Worm (Caenorhabditis elegans) whole organism, midembryonic: Measurements from ENCODE around the gene str-206.
A peak's percentile ranks its signal among the peaks of the same experiment; 100 is the strongest.

Experiments used
- T22C8.4 ChIP-seq: fragments of 200-800 bp; sonication (Bioruptor generic); IDR thresholded peaks from 2 replicates; pipeline ENCODE4 v1.3.6; 2022; ENCODE audit warnings: missing genetic modification characterization, missing compliant biosample characterization
- cog-1 ChIP-seq: sonication (generic microtip); optimal IDR thresholded peaks from 2 replicates; lab custom pipeline; 2016; ENCODE audit warnings: missing genetic modification characterization, missing compliant biosample characterization
- flt-1 ChIP-seq: fragments of 200-800 bp; sonication (Bioruptor generic); IDR thresholded peaks from 2 replicates; pipeline ENCODE4 v1.3.6; 2022; ENCODE audit warnings: missing genetic modification characterization, missing compliant biosample characterization
- klf-2 ChIP-seq: fragments of 200-800 bp; sonication (Bioruptor generic); conservative IDR thresholded peaks from 2 replicates; pipeline ENCODE4 v1.3.6; 2022; ENCODE audit warnings: missing genetic modification reagents, missing genetic modification characterization, missing compliant biosample characterization
- med-1 ChIP-seq: sonication (generic microtip); optimal IDR thresholded peaks from 2 replicates; lab custom pipeline; 2017; ENCODE audit warnings: missing genetic modification characterization, mild to moderate bottlenecking, missing compliant biosample characterization, antibody characterized with exemption, missing genetic modification reagents; ENCODE audit not compliant: insufficient read depth
- ref-1 ChIP-seq: fragments of 200-800 bp; sonication (Bioruptor generic); conservative IDR thresholded peaks from 2 replicates; pipeline ENCODE4 v1.3.6; 2022; ENCODE audit warnings: missing genetic modification reagents, missing genetic modification characterization, missing compliant biosample characterization
- tab-1 ChIP-seq: fragments of 200-800 bp; sonication (Bioruptor generic); IDR thresholded peaks from 2 replicates; pipeline ENCODE4 v1.3.6; 2022; ENCODE audit warnings: missing genetic modification characterization, missing compliant biosample characterization
- ztf-23 ChIP-seq: fragments of 200-800 bp; sonication (Bioruptor generic); IDR thresholded peaks from 2 replicates; pipeline ENCODE4 v1.3.6; 2022; ENCODE audit warnings: missing genetic modification reagents, missing genetic modification characterization, missing compliant biosample characterization
- ztf-29 ChIP-seq: fragments of 200-800 bp; sonication (Bioruptor generic); IDR thresholded peaks from 2 replicates; pipeline ENCODE4 v1.3.6; 2022; ENCODE audit warnings: missing genetic modification reagents, missing genetic modification characterization, missing compliant biosample characterization

Gene str-206

ce11 chrV:6217834-6218233 is at the start of gene str-206:
str-206 (plus strand) TSS chrV:6218134.
- TF ChIP-seq ztf-29 (GFP tag; lab: Robert Waterston, UW) (no peak), med-1 (GFP tag; lab: Kevin White, UChicago) (no peak)

- TF ChIP-seq ref-1 (GFP tag; lab: Robert Waterston, UW) (no peak), ztf-29 (GFP tag; lab: Robert Waterston, UW) (no peak), flt-1 (GFP tag; lab: Robert Waterston, UW) (no peak), cog-1 (tag; lab: Kevin White, UChicago) (no peak), med-1 (GFP tag; lab: Kevin White, UChicago) (no peak), tab-1 (GFP tag; lab: Robert Waterston, UW) (no peak)
Observed at ce11 chrV:6202573-6202972, 15.4 kb upstream of the str-206 start, which contains the start of gene ttn-1. ttn-1 (minus strand) TSS chrV:6202632.

ce11 chrV:6204046-6204445 is 13.9 kb upstream of the str-206 start:
- TF ChIP-seq ztf-29 (GFP tag; lab: Robert Waterston, UW) (no peak), ref-1 (GFP tag; lab: Robert Waterston, UW) (no peak), tab-1 (GFP tag; lab: Robert Waterston, UW) (no peak), flt-1 (GFP tag; lab: Robert Waterston, UW) (0 out of 2 replicates have a peak, but pooled peaks have one; percentile 10), ztf-23 (no peak), cog-1 (tag; lab: Kevin White, UChicago) (peak; percentile 34)

ce11 chrV:6206498-6206897 is 11.4 kb upstream of the str-206 start, which contains the start of gene W06H8.2:
W06H8.2 (plus strand) TSS chrV:6206755.
- TF ChIP-seq ztf-29 (GFP tag; lab: Robert Waterston, UW) = no peak

ce11 chrV:6208585-6208984 is 9.3 kb upstream of the str-206 start, which contains the start of gene rme-1:
rme-1 (plus strand) TSS chrV:6208885.
- no peak for TF ChIP-seq med-1 (GFP tag; lab: Kevin White, UChicago)
- no peak for TF ChIP-seq flt-1 (GFP tag; lab: Robert Waterston, UW)
- TF ChIP-seq ztf-29 (GFP tag; lab: Robert Waterston, UW) = no peak
- TF ChIP-seq cog-1 (tag; lab: Kevin White, UChicago) = no peak
- no peak for TF ChIP-seq T22C8.4 (GFP tag; lab: Robert Waterston, UW)
- no peak for TF ChIP-seq ztf-23
- no peak for TF ChIP-seq tab-1 (GFP tag; lab: Robert Waterston, UW)
- no peak for TF ChIP-seq klf-2 (GFP tag; lab: Robert Waterston, UW)
- TF ChIP-seq ref-1 (GFP tag; lab: Robert Waterston, UW) = no peak

ce11 chrV:6209930-6210647 is 7.8 kb upstream of the str-206 start:
- TF ChIP-seq ztf-23 (no peak), cog-1 (tag; lab: Kevin White, UChicago) (no peak), flt-1 (GFP tag; lab: Robert Waterston, UW) (no peak), med-1 (GFP tag; lab: Kevin White, UChicago) (no peak), T22C8.4 (GFP tag; lab: Robert Waterston, UW) (no peak)

ce11 chrV:6211509-6211908 is 6.4 kb upstream of the str-206 start:
- TF ChIP-seq ref-1 (GFP tag; lab: Robert Waterston, UW) (no peak), klf-2 (GFP tag; lab: Robert Waterston, UW) (no peak), cog-1 (tag; lab: Kevin White, UChicago) (no peak), tab-1 (GFP tag; lab: Robert Waterston, UW) (no peak), flt-1 (GFP tag; lab: Robert Waterston, UW) (no peak), ztf-23 (no peak), med-1 (GFP tag; lab: Kevin White, UChicago) (no peak)

- TF ChIP-seq ztf-23 (no peak), klf-2 (GFP tag; lab: Robert Waterston, UW) (no peak), ztf-29 (GFP tag; lab: Robert Waterston, UW) (no peak), cog-1 (tag; lab: Kevin White, UChicago) (no peak), tab-1 (GFP tag; lab: Robert Waterston, UW) (no peak), med-1 (GFP tag; lab: Kevin White, UChicago) (no peak), flt-1 (GFP tag; lab: Robert Waterston, UW) (no peak), T22C8.4 (GFP tag; lab: Robert Waterston, UW) (no peak), ref-1 (GFP tag; lab: Robert Waterston, UW) (no peak)
Observed at ce11 chrV:6212566-6212965, 5.4 kb upstream of the str-206 start.

ce11 chrV:6213216-6213735 is 4.7 kb upstream of the str-206 start:
- no peak for TF ChIP-seq tab-1 (GFP tag; lab: Robert Waterston, UW)
- no peak for TF ChIP-seq klf-2 (GFP tag; lab: Robert Waterston, UW)
- TF ChIP-seq med-1 (GFP tag; lab: Kevin White, UChicago) = no peak
- no peak for TF ChIP-seq T22C8.4 (GFP tag; lab: Robert Waterston, UW)
- no peak for TF ChIP-seq ztf-29 (GFP tag; lab: Robert Waterston, UW)
- TF ChIP-seq ref-1 (GFP tag; lab: Robert Waterston, UW) = no peak
- TF ChIP-seq ztf-23 = no peak

- TF ChIP-seq cog-1 (tag; lab: Kevin White, UChicago) = no peak
- TF ChIP-seq flt-1 (GFP tag; lab: Robert Waterston, UW) = 0 out of 2 replicates have a peak, but pooled peaks have one; percentile 28
- TF ChIP-seq klf-2 (GFP tag; lab: Robert Waterston, UW) = no peak
- TF ChIP-seq ref-1 (GFP tag; lab: Robert Waterston, UW) = no peak
- TF ChIP-seq ztf-29 (GFP tag; lab: Robert Waterston, UW) = no peak
- TF ChIP-seq ztf-23 = no peak
- TF ChIP-seq T22C8.4 (GFP tag; lab: Robert Waterston, UW) = no peak
- TF ChIP-seq tab-1 (GFP tag; lab: Robert Waterston, UW) = no peak
Observed at ce11 chrV:6213845-6214244, 4.1 kb upstream of the str-206 start.
